Worm (Caenorhabditis elegans) whole organism, young adult: Measurements from ENCODE around the gene col-124.

Source experiments
- C06A6.2 ChIP-seq: fragments of 200-800 bp; sonication (Bioruptor generic); conservative IDR thresholded peaks from 2 replicates; pipeline ENCODE4 v1.3.6; 2022; ENCODE audit warnings: missing genetic modification characterization, missing compliant biosample characterization
- D2030.7 ChIP-seq: fragments of 200-800 bp; sonication (Bioruptor generic); IDR thresholded peaks from 2 replicates; pipeline ENCODE4 v1.3.6; 2022; ENCODE audit warnings: missing genetic modification reagents, missing genetic modification characterization, missing compliant biosample characterization
- F33H1.4 ChIP-seq: fragments of 200-800 bp; sonication (Bioruptor generic); IDR thresholded peaks from 2 replicates; pipeline ENCODE4 v1.3.6; 2022; ENCODE audit warnings: missing genetic modification reagents, missing genetic modification characterization, missing compliant biosample characterization
- F52B5.7 ChIP-seq: sonication (generic microtip); optimal IDR thresholded peaks from 2 replicates; lab custom pipeline; 2016; ENCODE audit warnings: mild to moderate bottlenecking, missing genetic modification characterization, missing compliant biosample characterization
- F55B11.4 ChIP-seq: sonication (generic microtip); optimal IDR thresholded peaks from 2 replicates; lab custom pipeline; 2016; ENCODE audit warnings: missing compliant biosample characterization, missing genetic modification characterization, borderline replicate concordance; ENCODE audit not compliant: insufficient read depth
- K11D2.4 ChIP-seq: fragments of 200-800 bp; sonication (Bioruptor generic); IDR thresholded peaks from 2 replicates; pipeline ENCODE4 v1.3.6; 2022; ENCODE audit warnings: missing genetic modification reagents, missing genetic modification characterization, missing compliant biosample characterization
- Y53F4B.3 ChIP-seq: fragments of 200-800 bp; sonication (Bioruptor generic); IDR thresholded peaks from 2 replicates; pipeline ENCODE4 v1.3.6; 2022; ENCODE audit warnings: missing genetic modification reagents, missing genetic modification characterization, missing compliant biosample characterization
- Y95B8A.8 ChIP-seq: fragments of 200-800 bp; sonication (Bioruptor generic); IDR thresholded peaks from 2 replicates; pipeline ENCODE4 v1.3.6; 2022; ENCODE audit warnings: missing genetic modification reagents, missing genetic modification characterization, missing compliant biosample characterization
- ZK185.1 ChIP-seq: sonication (generic microtip); optimal IDR thresholded peaks from 2 replicates; lab custom pipeline; 2016; ENCODE audit warnings: mild to moderate bottlenecking, missing genetic modification characterization, missing compliant biosample characterization; ENCODE audit not compliant: poor library complexity, severe bottlenecking
- atf-7 ChIP-seq: sonication (generic microtip); optimal IDR thresholded peaks from 2 replicates; lab custom pipeline; 2017; ENCODE audit warnings: mild to moderate bottlenecking, missing genetic modification characterization, missing compliant biosample characterization
- attf-3 ChIP-seq: fragments of 200-800 bp; sonication (Bioruptor generic); conservative IDR thresholded peaks from 2 replicates; pipeline ENCODE4 v1.3.6; 2022; ENCODE audit warnings: missing genetic modification reagents, missing genetic modification characterization, missing compliant biosample characterization
- ccch-3 ChIP-seq: fragments of 200-800 bp; sonication (Bioruptor generic); optimal IDR thresholded peaks from 2 replicates; lab custom pipeline; 2018; ENCODE audit warnings: mild to moderate bottlenecking, missing genetic modification characterization, missing compliant biosample characterization
- cebp-2 ChIP-seq: fragments of 200-800 bp; sonication (Bioruptor generic); IDR thresholded peaks from 2 replicates; pipeline ENCODE4 v1.3.6; 2022; ENCODE audit warnings: missing genetic modification characterization, missing compliant biosample characterization
- ceh-58 ChIP-seq: fragments of 200-800 bp; sonication (Bioruptor generic); IDR thresholded peaks from 2 replicates; pipeline ENCODE4 v1.3.6; 2022; ENCODE audit warnings: missing genetic modification characterization, missing compliant biosample characterization
- ceh-79 ChIP-seq: sonication (generic microtip); optimal IDR thresholded peaks from 2 replicates; lab custom pipeline; 2017; ENCODE audit warnings: mild to moderate bottlenecking, missing genetic modification characterization, missing compliant biosample characterization
- ceh-91 ChIP-seq: fragments of 200-800 bp; sonication (Bioruptor generic); IDR thresholded peaks from 2 replicates; pipeline ENCODE4 v1.3.6; 2022; ENCODE audit warnings: missing genetic modification reagents, missing genetic modification characterization, missing compliant biosample characterization
- dpl-1 ChIP-seq: fragments of 150-350 bp; optimal IDR thresholded peaks from 2 replicates; lab custom pipeline; 2014; ENCODE audit warnings: missing biosample characterization, missing genetic modification reagents, missing genetic modification characterization
- efl-1 ChIP-seq: fragments of 150-350 bp; optimal IDR thresholded peaks from 2 replicates; lab custom pipeline; 2014; ENCODE audit warnings: missing biosample characterization, missing genetic modification reagents, missing genetic modification characterization
- ets-4 ChIP-seq: fragments of 200-800 bp; sonication (Bioruptor generic); optimal IDR thresholded peaks from 2 replicates; lab custom pipeline; 2018; ENCODE audit warnings: mild to moderate bottlenecking, missing genetic modification characterization, missing compliant biosample characterization
- hlh-26 ChIP-seq: fragments of 200-800 bp; sonication (Bioruptor generic); conservative IDR thresholded peaks from 2 replicates; pipeline ENCODE4 v1.3.6; 2022; ENCODE audit warnings: missing genetic modification reagents, missing genetic modification characterization, missing compliant biosample characterization
- let-607 ChIP-seq, 2 experiments: fragments of 200-800 bp in 1 of 2; sonication (Bioruptor generic) in 1 of 2; sonication (generic microtip) in 1 of 2; optimal IDR thresholded peaks; 2 replicates each; lab custom pipeline; 2016 to 2018; ENCODE audit warnings: mild to moderate bottlenecking in 2 of 2, missing compliant biosample characterization in 2 of 2, missing genetic modification characterization in 2 of 2, moderate library complexity in 2 of 2, missing genotype in 1 of 2
- lin-26 ChIP-seq: fragments of 200-800 bp; sonication (Bioruptor generic); IDR thresholded peaks from 2 replicates; pipeline ENCODE4 v1.3.6; 2022; ENCODE audit warnings: missing genetic modification reagents, missing genetic modification characterization, missing compliant biosample characterization
- lin-35 ChIP-seq, 3 experiments: fragments of 150-350 bp in 2 of 3; sonication (generic microtip) in 1 of 3; optimal IDR thresholded peaks; 2 replicates each; lab custom pipeline; 2014 to 2018; ENCODE audit warnings: missing biosample characterization in 3 of 3, missing genetic modification characterization in 3 of 3, missing genetic modification reagents in 3 of 3
- lin-40 ChIP-seq: sonication (generic microtip); optimal IDR thresholded peaks from 2 replicates; lab custom pipeline; 2016; ENCODE audit warnings: missing genetic modification characterization, mild to moderate bottlenecking, missing compliant biosample characterization, missing genotype, missing genetic modification reagents
- lsl-1 ChIP-seq: fragments of 200-800 bp; sonication (Bioruptor generic); optimal IDR thresholded peaks from 2 replicates; lab custom pipeline; 2018; ENCODE audit warnings: mild to moderate bottlenecking, missing genetic modification characterization, moderate library complexity, missing compliant biosample characterization
- lsy-27 ChIP-seq: sonication (generic microtip); optimal IDR thresholded peaks from 2 replicates; lab custom pipeline; 2017; ENCODE audit warnings: missing genetic modification characterization, mild to moderate bottlenecking, missing compliant biosample characterization, antibody characterized with exemption, missing genotype, borderline replicate concordance; ENCODE audit not compliant: insufficient read depth
- madf-8 ChIP-seq: fragments of 200-800 bp; sonication (Bioruptor generic); conservative IDR thresholded peaks from 2 replicates; pipeline ENCODE4 v1.3.6; 2022; ENCODE audit warnings: missing genetic modification reagents, missing genetic modification characterization, missing compliant biosample characterization
- mcd-1 ChIP-seq: fragments of 200-800 bp; sonication (Bioruptor generic); IDR thresholded peaks from 2 replicates; pipeline ENCODE4 v1.3.6; 2022; ENCODE audit warnings: missing genetic modification reagents, missing genetic modification characterization, missing compliant biosample characterization
- mel-28 ChIP-seq: sonication (generic microtip); optimal IDR thresholded peaks from 2 replicates; lab custom pipeline; 2016; ENCODE audit warnings: borderline replicate concordance, mild to moderate bottlenecking, missing genetic modification characterization, missing compliant biosample characterization
- nfyb-1 ChIP-seq: fragments of 200-800 bp; sonication (Bioruptor generic); IDR thresholded peaks from 2 replicates; pipeline ENCODE4 v1.3.6; 2022; ENCODE audit warnings: missing genetic modification reagents, missing genetic modification characterization, missing compliant biosample characterization
- nhr-27 ChIP-seq: fragments of 200-800 bp; sonication (Bioruptor generic); optimal IDR thresholded peaks from 2 replicates; lab custom pipeline; 2018; ENCODE audit warnings: mild to moderate bottlenecking, missing genetic modification characterization, moderate library complexity, missing compliant biosample characterization
- nhr-80 ChIP-seq: sonication (generic microtip); optimal IDR thresholded peaks from 2 replicates; lab custom pipeline; 2016; ENCODE audit warnings: missing genetic modification characterization, missing compliant biosample characterization
- pbrm-1 ChIP-seq: fragments of 200-800 bp; sonication (Bioruptor generic); IDR thresholded peaks from 2 replicates; pipeline ENCODE4 v1.3.6; 2022; ENCODE audit warnings: missing genetic modification reagents, missing genetic modification characterization, missing compliant biosample characterization
- rcor-1 ChIP-seq: fragments of 200-800 bp; sonication (Bioruptor generic); IDR thresholded peaks from 2 replicates; pipeline ENCODE4 v1.3.6; 2022; ENCODE audit warnings: missing genetic modification reagents, missing genetic modification characterization, missing compliant biosample characterization
- repo-1 ChIP-seq: sonication (generic microtip); optimal IDR thresholded peaks from 2 replicates; lab custom pipeline; 2017; ENCODE audit warnings: mild to moderate bottlenecking, missing genetic modification characterization, missing compliant biosample characterization
- snpc-4 ChIP-seq, 5 experiments: fragments of 150-350 bp in 1 of 5; sonication (generic microtip) in 4 of 5; optimal IDR thresholded peaks; 2 replicates each; lab custom pipeline; 2014 to 2018; ENCODE audit warnings: missing genetic modification characterization in 5 of 5, missing biosample characterization in 3 of 5, antibody characterized with exemption in 2 of 5, mild to moderate bottlenecking in 2 of 5, missing compliant biosample characterization in 2 of 5, missing genotype in 2 of 5, moderate library complexity in 2 of 5, missing genetic modification reagents in 1 of 5
- sptf-2 ChIP-seq: fragments of 200-800 bp; sonication (Bioruptor generic); optimal IDR thresholded peaks from 2 replicates; lab custom pipeline; 2018; ENCODE audit warnings: mild to moderate bottlenecking, missing genetic modification characterization, missing compliant biosample characterization
- unc-130 ChIP-seq: sonication (generic microtip); optimal IDR thresholded peaks from 2 replicates; lab custom pipeline; 2016; ENCODE audit warnings: missing genetic modification reagents, missing genetic modification characterization, missing compliant biosample characterization
- ztf-18 ChIP-seq: sonication (generic microtip); optimal IDR thresholded peaks from 2 replicates; lab custom pipeline; 2016; ENCODE audit warnings: missing genotype, mild to moderate bottlenecking, missing genetic modification characterization, missing compliant biosample characterization
- ztf-25 ChIP-seq: fragments of 200-800 bp; sonication (Bioruptor generic); IDR thresholded peaks from 2 replicates; pipeline ENCODE4 v1.3.6; 2022; ENCODE audit warnings: missing genetic modification reagents, missing genetic modification characterization, missing compliant biosample characterization
- ztf-28 ChIP-seq: fragments of 200-800 bp; sonication (Bioruptor generic); IDR thresholded peaks from 2 replicates; pipeline ENCODE4 v1.3.6; 2022; ENCODE audit warnings: missing genetic modification reagents, missing genetic modification characterization, missing compliant biosample characterization

The col-124 gene

ce11 chrIV:10236106-10236505 lies 19.9 kb downstream of the col-124 start:
- TF ChIP-seq ccch-3 (GFP tag; lab: Kevin White, UChicago) (no peak), nhr-80 (peak; percentile 68), ets-4 (GFP tag; lab: Kevin White, UChicago) (peak; percentile 52), Y53F4B.3 (no peak), let-607 (tag; optimal IDR thresholded peaks at IDR 0.05; lab: Kevin White, UChicago) (peak in 1 of 2 experiments; percentile 12), lin-26 (GFP tag; lab: Robert Waterston, UW) (no peak)
- TF ChIP-seq, all 124 proteins: peak for 3

ce11 chrIV:10239045-10239444 lies 22.8 kb downstream of the col-124 start, which contains the start of gene ech-8:
Gene ech-8 (minus strand): TSS chrIV:10239176.
- TF ChIP-seq lsy-27 (tag; lab: Kevin White, UChicago) (no peak), sptf-2 (no peak), lin-40 (no peak), ztf-18 (tag; lab: Kevin White, UChicago) (no peak), Y95B8A.8 (GFP tag; lab: Robert Waterston, UW) (no peak), madf-8 (no peak), atf-7 (tag; lab: Kevin White, UChicago) (no peak), ztf-28 (no peak)

DNA sequence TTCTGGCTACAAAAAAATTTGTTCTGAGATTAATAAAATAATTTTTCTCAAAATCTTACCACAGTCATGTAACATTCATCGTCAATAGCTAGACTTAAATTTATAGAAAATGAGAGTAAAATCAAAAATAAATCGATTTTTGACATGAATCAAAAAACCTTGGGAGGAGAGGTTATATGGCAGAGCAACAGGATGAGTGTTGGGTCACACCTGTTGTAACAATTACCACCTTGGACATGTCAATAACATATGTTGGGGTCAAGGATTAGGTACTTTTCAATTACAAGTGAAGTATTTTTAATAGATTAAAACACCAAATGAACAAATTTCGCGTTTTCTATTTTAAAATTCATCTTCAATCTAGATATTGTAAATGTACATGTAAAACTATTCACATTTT lies 25.4 kb downstream of the col-124 start, which contains the start of gene lipl-7:
lipl-7 (minus strand) TSS at position 165 of the 400 bp plus-strand sequence.
- TF ChIP-seq F33H1.4 (GFP tag; lab: Robert Waterston, UW) (no peak), hlh-26 (GFP tag; lab: Robert Waterston, UW) (no peak), D2030.7 (GFP tag; lab: Robert Waterston, UW) (no peak), ztf-25 (GFP tag; lab: Robert Waterston, UW) (no peak), repo-1 (no peak), ceh-58 (GFP tag; lab: Robert Waterston, UW) (no peak), mcd-1 (no peak)

DNA sequence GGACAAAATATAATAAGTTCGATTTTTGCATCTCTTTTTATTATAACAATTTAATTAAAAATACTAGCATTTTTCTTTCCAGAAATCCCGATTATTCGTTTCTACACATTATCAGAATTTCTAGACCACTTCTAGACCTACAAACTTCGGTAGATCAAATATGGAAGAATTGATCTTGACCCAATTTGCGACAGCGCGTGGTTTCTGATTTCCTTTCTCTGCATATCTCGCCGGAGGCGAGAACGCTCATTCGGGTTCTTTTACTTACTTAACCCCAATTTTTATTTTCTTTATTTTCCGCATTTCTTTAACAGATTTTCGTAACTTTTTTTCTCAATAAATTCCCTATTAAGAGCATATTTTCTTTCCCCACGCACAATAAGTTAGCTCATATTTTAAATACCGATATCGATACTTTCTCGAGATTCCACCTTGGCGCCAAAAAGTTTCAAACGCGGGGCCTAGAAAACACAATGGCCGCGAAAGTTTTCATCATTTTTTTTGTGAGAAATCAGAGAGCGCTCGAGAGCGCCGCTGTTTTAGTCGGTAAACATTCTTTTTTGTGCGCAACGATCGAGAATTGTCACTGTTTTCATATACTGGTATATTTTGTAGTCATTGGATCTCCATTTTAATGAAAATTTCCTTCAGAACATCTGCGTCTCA lies 26.3 kb downstream of the col-124 start:
- TF ChIP-seq K11D2.4 (GFP tag; lab: Robert Waterston, UW) (no peak), attf-3 (no peak), unc-130 (GFP tag; lab: Kevin White, UChicago) (peak; percentile 1), cebp-2 (GFP tag; lab: Robert Waterston, UW) (no peak), sptf-2 (no peak), lin-40 (no peak), lin-35 (GFP tag; optimal IDR thresholded peaks at IDR 0.05; lab: Kevin White, UChicago) (peak in 1 of 3 experiments; percentile 59), F55B11.4 (tag; lab: Kevin White, UChicago) (no peak), ztf-28 (no peak), snpc-4 (GFP tag; optimal IDR thresholded peaks at IDR 0.05; lab: Kevin White, UChicago) (no peak), snpc-4 (tag; optimal IDR thresholded peaks at IDR 0.05; lab: Kevin White, UChicago) (no peak), lsl-1 (GFP tag; lab: Kevin White, UChicago) (peak; percentile 20), F52B5.7 (tag; lab: Kevin White, UChicago) (no peak), nfyb-1 (GFP tag; lab: Robert Waterston, UW) (no peak), Y53F4B.3 (no peak), nhr-27 (tag; lab: Kevin White, UChicago) (no peak), madf-8 (peak; percentile 82), ceh-79 (tag; lab: Kevin White, UChicago) (no peak), ZK185.1 (tag; lab: Kevin White, UChicago) (peak; percentile 24), pbrm-1 (GFP tag; lab: Robert Waterston, UW) (peak; percentile 20; the same call in 1 of the 2 replicates), dpl-1 (GFP tag; lab: Kevin White, UChicago) (peak; percentile 56), D2030.7 (GFP tag; lab: Robert Waterston, UW) (peak; percentile 44), C06A6.2 (GFP tag; lab: Robert Waterston, UW) (no peak), ceh-91 (peak; percentile 42; the same call in 1 of the 2 replicates), rcor-1 (GFP tag; lab: Robert Waterston, UW) (no peak), mel-28 (no peak), ztf-25 (GFP tag; lab: Robert Waterston, UW) (no peak), efl-1 (GFP tag; lab: Kevin White, UChicago) (peak; percentile 81)
